Worm (Caenorhabditis elegans) whole organism, young adult: ENCODE results near the gene dnc-3.

Experiments
- B0336.3 ChIP-seq: fragments of 200-800 bp; sonication (Bioruptor generic); IDR thresholded peaks from 2 replicates; pipeline ENCODE4 v1.3.6; 2022; ENCODE audit warnings: missing genetic modification characterization, missing compliant biosample characterization
- C06A6.2 ChIP-seq: fragments of 200-800 bp; sonication (Bioruptor generic); conservative IDR thresholded peaks from 2 replicates; pipeline ENCODE4 v1.3.6; 2022; ENCODE audit warnings: missing genetic modification characterization, missing compliant biosample characterization
- C17E4.6 ChIP-seq: fragments of 200-800 bp; sonication (Bioruptor generic); IDR thresholded peaks from 2 replicates; pipeline ENCODE4 v1.3.6; 2022; ENCODE audit warnings: missing genetic modification reagents, missing genetic modification characterization, missing compliant biosample characterization
- D2030.7 ChIP-seq: fragments of 200-800 bp; sonication (Bioruptor generic); IDR thresholded peaks from 2 replicates; pipeline ENCODE4 v1.3.6; 2022; ENCODE audit warnings: missing genetic modification reagents, missing genetic modification characterization, missing compliant biosample characterization
- F57A8.1 ChIP-seq: fragments of 200-800 bp; sonication (Bioruptor generic); optimal IDR thresholded peaks from 2 replicates; lab custom pipeline; 2018; ENCODE audit warnings: mild to moderate bottlenecking, missing genetic modification characterization, moderate library complexity, missing compliant biosample characterization
- F57C9.4 ChIP-seq: sonication (generic microtip); optimal IDR thresholded peaks from 2 replicates; lab custom pipeline; 2017; ENCODE audit warnings: mild to moderate bottlenecking, missing genetic modification characterization, missing compliant biosample characterization
- K11D2.4 ChIP-seq: fragments of 200-800 bp; sonication (Bioruptor generic); IDR thresholded peaks from 2 replicates; pipeline ENCODE4 v1.3.6; 2022; ENCODE audit warnings: missing genetic modification reagents, missing genetic modification characterization, missing compliant biosample characterization
- Y67H2A.10 ChIP-seq: fragments of 200-800 bp; sonication (Bioruptor generic); conservative IDR thresholded peaks from 2 replicates; pipeline ENCODE4 v1.3.6; 2022; ENCODE audit warnings: missing genetic modification reagents, missing genetic modification characterization, missing compliant biosample characterization
- Y95B8A.8 ChIP-seq: fragments of 200-800 bp; sonication (Bioruptor generic); IDR thresholded peaks from 2 replicates; pipeline ENCODE4 v1.3.6; 2022; ENCODE audit warnings: missing genetic modification reagents, missing genetic modification characterization, missing compliant biosample characterization
- ama-1 ChIP-seq, 3 experiments: fragments of 150-350 bp in 1 of 3; sonication (generic microtip) in 2 of 3; optimal IDR thresholded peaks; 2 replicates each; lab custom pipeline; 2014 to 2018; ENCODE audit warnings: missing biosample characterization in 2 of 3, missing genetic modification characterization in 2 of 3, missing genetic modification reagents in 2 of 3
- aptf-2 ChIP-seq: fragments of 200-800 bp; sonication (Bioruptor generic); conservative IDR thresholded peaks from 2 replicates; pipeline ENCODE4 v1.3.6; 2022; ENCODE audit warnings: missing genetic modification reagents, missing genetic modification characterization, missing compliant biosample characterization
- attf-5 ChIP-seq: fragments of 200-800 bp; sonication (Bioruptor generic); optimal IDR thresholded peaks from 2 replicates; lab custom pipeline; 2018; ENCODE audit warnings: mild to moderate bottlenecking, missing genetic modification characterization, missing compliant biosample characterization
- attf-6 ChIP-seq: fragments of 200-800 bp; sonication (Bioruptor generic); IDR thresholded peaks from 2 replicates; pipeline ENCODE4 v1.3.6; 2022; ENCODE audit warnings: missing genetic modification reagents, missing genetic modification characterization, missing compliant biosample characterization
- bed-1 ChIP-seq: fragments of 200-800 bp; sonication (Bioruptor generic); IDR thresholded peaks from 2 replicates; pipeline ENCODE4 v1.3.6; 2022; ENCODE audit warnings: missing genetic modification reagents, missing genetic modification characterization, missing compliant biosample characterization
- ceh-40 ChIP-seq: fragments of 200-800 bp; sonication (Bioruptor generic); IDR thresholded peaks from 2 replicates; pipeline ENCODE4 v1.3.6; 2022; ENCODE audit warnings: missing genetic modification characterization, missing compliant biosample characterization
- dpff-1 ChIP-seq: sonication (generic microtip); optimal IDR thresholded peaks from 2 replicates; lab custom pipeline; 2017; ENCODE audit warnings: mild to moderate bottlenecking, missing genetic modification characterization, missing compliant biosample characterization
- egl-18 ChIP-seq: fragments of 200-800 bp; sonication (Bioruptor generic); IDR thresholded peaks from 2 replicates; pipeline ENCODE4 v1.3.6; 2022; ENCODE audit warnings: missing genetic modification reagents, missing genetic modification characterization, missing compliant biosample characterization
- egrh-3 ChIP-seq: fragments of 200-800 bp; sonication (Bioruptor generic); IDR thresholded peaks from 2 replicates; pipeline ENCODE4 v1.3.6; 2022; ENCODE audit warnings: missing genetic modification reagents, missing genetic modification characterization, missing compliant biosample characterization
- hlh-12 ChIP-seq: sonication (generic microtip); optimal IDR thresholded peaks from 2 replicates; lab custom pipeline; 2016; ENCODE audit warnings: missing genetic modification characterization, missing compliant biosample characterization
- hlh-26 ChIP-seq: fragments of 200-800 bp; sonication (Bioruptor generic); conservative IDR thresholded peaks from 2 replicates; pipeline ENCODE4 v1.3.6; 2022; ENCODE audit warnings: missing genetic modification reagents, missing genetic modification characterization, missing compliant biosample characterization
- hsf-1 ChIP-seq: fragments of 200-800 bp; sonication (Bioruptor generic); IDR thresholded peaks from 2 replicates; pipeline ENCODE4 v1.3.6; 2022; ENCODE audit warnings: missing genetic modification reagents, missing genetic modification characterization, missing compliant biosample characterization
- lag-1 ChIP-seq: fragments of 200-800 bp; sonication (Bioruptor generic); IDR thresholded peaks from 2 replicates; pipeline ENCODE4 v1.3.6; 2022; ENCODE audit warnings: missing genetic modification reagents, missing genetic modification characterization, missing compliant biosample characterization
- let-526 ChIP-seq: fragments of 200-800 bp; sonication (Bioruptor generic); IDR thresholded peaks from 2 replicates; pipeline ENCODE4 v1.3.6; 2022; ENCODE audit warnings: missing genetic modification reagents, missing genetic modification characterization, missing compliant biosample characterization
- lir-1 ChIP-seq: fragments of 200-800 bp; sonication (Bioruptor generic); conservative IDR thresholded peaks from 2 replicates; pipeline ENCODE4 v1.3.6; 2022; ENCODE audit warnings: missing genetic modification reagents, missing genetic modification characterization, missing compliant biosample characterization
- lsy-27 ChIP-seq: sonication (generic microtip); optimal IDR thresholded peaks from 2 replicates; lab custom pipeline; 2017; ENCODE audit warnings: missing genetic modification characterization, mild to moderate bottlenecking, missing compliant biosample characterization, antibody characterized with exemption, missing genotype, borderline replicate concordance; ENCODE audit not compliant: insufficient read depth
- mel-28 ChIP-seq: sonication (generic microtip); optimal IDR thresholded peaks from 2 replicates; lab custom pipeline; 2016; ENCODE audit warnings: borderline replicate concordance, mild to moderate bottlenecking, missing genetic modification characterization, missing compliant biosample characterization
- mes-4 ChIP-seq: sonication (generic microtip); optimal IDR thresholded peaks from 2 replicates; lab custom pipeline; 2016; ENCODE audit warnings: missing genotype, missing genetic modification characterization, missing compliant biosample characterization
- nfyb-1 ChIP-seq: fragments of 200-800 bp; sonication (Bioruptor generic); IDR thresholded peaks from 2 replicates; pipeline ENCODE4 v1.3.6; 2022; ENCODE audit warnings: missing genetic modification reagents, missing genetic modification characterization, missing compliant biosample characterization
- nhr-27 ChIP-seq: fragments of 200-800 bp; sonication (Bioruptor generic); optimal IDR thresholded peaks from 2 replicates; lab custom pipeline; 2018; ENCODE audit warnings: mild to moderate bottlenecking, missing genetic modification characterization, moderate library complexity, missing compliant biosample characterization
- nhr-80 ChIP-seq: sonication (generic microtip); optimal IDR thresholded peaks from 2 replicates; lab custom pipeline; 2016; ENCODE audit warnings: missing genetic modification characterization, missing compliant biosample characterization
- pbrm-1 ChIP-seq: fragments of 200-800 bp; sonication (Bioruptor generic); IDR thresholded peaks from 2 replicates; pipeline ENCODE4 v1.3.6; 2022; ENCODE audit warnings: missing genetic modification reagents, missing genetic modification characterization, missing compliant biosample characterization
- rpc-1 ChIP-seq, 2 experiments: fragments of 150-350 bp in 1 of 2; sonication (generic microtip) in 1 of 2; optimal IDR thresholded peaks; 2 replicates each; lab custom pipeline; 2014 to 2018; ENCODE audit warnings: missing biosample characterization in 1 of 2, missing genetic modification characterization in 1 of 2, missing genetic modification reagents in 1 of 2, missing genotype in 1 of 2
- snpc-1.1 ChIP-seq: sonication (generic microtip); optimal IDR thresholded peaks from 2 replicates; lab custom pipeline; 2017; ENCODE audit warnings: missing genetic modification characterization, mild to moderate bottlenecking, missing compliant biosample characterization, antibody characterized with exemption, moderate library complexity, missing genotype, missing genetic modification reagents; ENCODE audit not compliant: insufficient read depth
- ztf-18 ChIP-seq: sonication (generic microtip); optimal IDR thresholded peaks from 2 replicates; lab custom pipeline; 2016; ENCODE audit warnings: missing genotype, mild to moderate bottlenecking, missing genetic modification characterization, missing compliant biosample characterization

The dnc-3 gene

ce11 chrII:3560592-3560991, 7.1 kb downstream of the dnc-3 start, which contains the start of gene W10G11.1:
Gene W10G11.1, minus strand, starts transcription at chrII:3560692.
- TF ChIP-seq hlh-26 (GFP tag; lab: Robert Waterston, UW) (no peak), pbrm-1 (GFP tag; lab: Robert Waterston, UW) (no peak), K11D2.4 (no peak), nfyb-1 (no peak), C17E4.6 (GFP tag; lab: Robert Waterston, UW) (no peak), nhr-80 (tag; lab: Kevin White, UChicago) (no peak), attf-6 (GFP tag; lab: Robert Waterston, UW) (no peak), F57C9.4 (tag; lab: Kevin White, UChicago) (no peak), snpc-1.1 (tag; lab: Kevin White, UChicago) (no peak), egrh-3 (GFP tag; lab: Robert Waterston, UW) (no peak), ama-1 (optimal IDR thresholded peaks at IDR 0.05; lab: Kevin White, UChicago) (no peak), ama-1 (GFP tag; optimal IDR thresholded peaks at IDR 0.05; lab: Kevin White, UChicago) (no peak), bed-1 (GFP tag; lab: Robert Waterston, UW) (no peak), Y95B8A.8 (GFP tag; lab: Robert Waterston, UW) (no peak), attf-5 (no peak), hsf-1 (GFP tag; lab: Robert Waterston, UW) (no peak), B0336.3 (GFP tag; lab: Robert Waterston, UW) (no peak), mes-4 (no peak)

- TF ChIP-seq mel-28 (no peak), ztf-18 (tag; lab: Kevin White, UChicago) (no peak)
Measured at ce11 chrII:3561561-3561960, 8.0 kb downstream of the dnc-3 start, which contains the start of gene W10G11.2. Gene W10G11.2, minus strand, starts transcription at chrII:3561661.

ce11 chrII:3562419-3562818, 8.9 kb downstream of the dnc-3 start, which contains the start of gene W10G11.3:
Gene W10G11.3, minus strand, starts transcription at chrII:3562519.
- TF ChIP-seq dpff-1, result no peak
- TF ChIP-seq ceh-40, result no peak
- no peak for TF ChIP-seq rpc-1 (optimal IDR thresholded peaks at IDR 0.05; lab: Kevin White, UChicago)
- no peak for TF ChIP-seq rpc-1 (tag; optimal IDR thresholded peaks at IDR 0.05; lab: Kevin White, UChicago)
- no peak for TF ChIP-seq lir-1 (GFP tag; lab: Robert Waterston, UW)
- TF ChIP-seq lag-1 (GFP tag; lab: Robert Waterston, UW), result 0 out of 2 replicates have a peak, but pooled peaks have one; percentile 31
- no peak for TF ChIP-seq C06A6.2 (GFP tag; lab: Robert Waterston, UW)
- TF ChIP-seq F57A8.1 (GFP tag; lab: Kevin White, UChicago), result no peak

ce11 chrII:3567066-3567465, 13.5 kb downstream of the dnc-3 start:
- TF ChIP-seq D2030.7 (GFP tag; lab: Robert Waterston, UW) (no peak), lsy-27 (tag; lab: Kevin White, UChicago) (no peak), aptf-2 (GFP tag; lab: Robert Waterston, UW) (no peak), nhr-27 (tag; lab: Kevin White, UChicago) (no peak), let-526 (GFP tag; lab: Robert Waterston, UW) (no peak), Y67H2A.10 (GFP tag; lab: Robert Waterston, UW) (no peak), egl-18 (GFP tag; lab: Robert Waterston, UW) (no peak), hlh-12 (tag; lab: Kevin White, UChicago) (no peak)
